Fruit fly (Drosophila melanogaster) whole organism, embryonic: ENCODE measurements around the gene Plzf.

ENCODE experiments used
- Aef1 ChIP-seq: fragments of 200-800 bp; sonication (Bioruptor generic); IDR thresholded peaks from 3 replicates; pipeline ENCODE4 v1.3.6; 2022; ENCODE audit warnings: missing biosample characterization, missing genetic modification characterization
- B-H1 ChIP-seq: fragments of 200-800 bp; sonication (Bioruptor generic); IDR thresholded peaks from 3 replicates; pipeline ENCODE4 v1.3.6; 2022; ENCODE audit warnings: missing biosample characterization, missing genetic modification characterization
- BEAF-32 ChIP-seq: fragments of 200-800 bp; sonication (Bioruptor generic); optimal IDR thresholded peaks from 3 replicates; lab custom pipeline; 2017; ENCODE audit warnings: missing biosample characterization, missing genetic modification characterization, mild to moderate bottlenecking, moderate library complexity, missing genetic modification reagents
- CG10431 ChIP-seq: fragments of 200-800 bp; sonication (Bioruptor generic); optimal IDR thresholded peaks from 3 replicates; lab custom pipeline; 2018; ENCODE audit warnings: missing biosample characterization, mild to moderate bottlenecking, missing genetic modification characterization
- CG11696 ChIP-seq: fragments of 200-800 bp; sonication (Bioruptor generic); IDR thresholded peaks from 2 replicates; pipeline ENCODE4 v1.3.6; 2022; ENCODE audit warnings: missing biosample characterization, missing genetic modification characterization
- CG12104 ChIP-seq: fragments of 200-800 bp; sonication (Bioruptor generic); optimal IDR thresholded peaks from 3 replicates; lab custom pipeline; 2016; ENCODE audit warnings: missing biosample characterization, missing genetic modification characterization
- CG13123 ChIP-seq: fragments of 200-800 bp; sonication (Bioruptor generic); optimal IDR thresholded peaks from 2 replicates; lab custom pipeline; 2016; ENCODE audit warnings: missing biosample characterization, missing genetic modification characterization
- CG16813 ChIP-seq: fragments of 200-800 bp; sonication (Bioruptor generic); IDR thresholded peaks from 3 replicates; pipeline ENCODE4 v1.3.6; 2022; ENCODE audit warnings: missing biosample characterization, missing genetic modification characterization; ENCODE audit not compliant: partially characterized antibody
- CG17802 ChIP-seq: fragments of 200-800 bp; sonication (Bioruptor generic); optimal IDR thresholded peaks from 2 replicates; lab custom pipeline; 2018; ENCODE audit warnings: missing biosample characterization, mild to moderate bottlenecking, missing genetic modification characterization, moderate library complexity
- CG1792 ChIP-seq: fragments of 200-800 bp; sonication (Bioruptor generic); optimal IDR thresholded peaks from 2 replicates; lab custom pipeline; 2016; ENCODE audit warnings: missing biosample characterization, missing genetic modification characterization
- CG2116 ChIP-seq: fragments of 200-800 bp; sonication (Bioruptor generic); optimal IDR thresholded peaks from 3 replicates; lab custom pipeline; 2018; ENCODE audit warnings: missing biosample characterization, mild to moderate bottlenecking, missing genetic modification characterization
- CG2875 ChIP-seq: fragments of 200-800 bp; sonication (Bioruptor generic); optimal IDR thresholded peaks from 2 replicates; lab custom pipeline; 2017; ENCODE audit warnings: missing biosample characterization, mild to moderate bottlenecking, missing genetic modification characterization, missing genetic modification reagents
- CG33557 ChIP-seq: fragments of 200-800 bp; sonication (Bioruptor generic); optimal IDR thresholded peaks from 2 replicates; lab custom pipeline; 2019; ENCODE audit warnings: missing biosample characterization, mild to moderate bottlenecking, missing genetic modification characterization, moderate library complexity
- CG4282 ChIP-seq: fragments of 200-800 bp; sonication (Bioruptor generic); optimal IDR thresholded peaks from 2 replicates; lab custom pipeline; 2016; ENCODE audit warnings: missing biosample characterization, missing genetic modification characterization
- CG4820 ChIP-seq: fragments of 200-800 bp; sonication (Bioruptor generic); optimal IDR thresholded peaks from 3 replicates; lab custom pipeline; 2016; ENCODE audit warnings: missing biosample characterization, missing genetic modification characterization
- CG8089 ChIP-seq: fragments of 200-800 bp; sonication (Bioruptor generic); optimal IDR thresholded peaks from 3 replicates; lab custom pipeline; 2016; ENCODE audit warnings: missing biosample characterization, missing genetic modification characterization
- CHES-1-like ChIP-seq: fragments of 200-800 bp; sonication (Bioruptor generic); optimal IDR thresholded peaks from 2 replicates; lab custom pipeline; 2016; ENCODE audit warnings: missing biosample characterization, missing genetic modification characterization
- Doc3 ChIP-seq: fragments of 200-800 bp; sonication (Bioruptor generic); IDR thresholded peaks from 3 replicates; pipeline ENCODE4 v1.3.6; 2022; ENCODE audit warnings: missing biosample characterization, missing genetic modification characterization; ENCODE audit not compliant: partially characterized antibody
- Dp ChIP-seq: fragments of 200-800 bp; sonication (Bioruptor generic); optimal IDR thresholded peaks from 2 replicates; lab custom pipeline; 2018; ENCODE audit warnings: missing biosample characterization, mild to moderate bottlenecking, missing genetic modification characterization, moderate library complexity
- Ets65A ChIP-seq: fragments of 200-800 bp; sonication (Bioruptor generic); peaks from one replicate; lab custom pipeline; 2016; ENCODE audit warnings: missing biosample characterization, missing genetic modification characterization
- Gug ChIP-seq: fragments of 200-800 bp; sonication (Bioruptor generic); IDR thresholded peaks from 4 replicates; pipeline ENCODE4 v1.3.6; 2022; ENCODE audit warnings: missing biosample characterization, missing genetic modification characterization
- HLH4C ChIP-seq: fragments of 200-800 bp; sonication (Bioruptor generic); IDR thresholded peaks from 3 replicates; pipeline ENCODE4 v1.3.6; 2022; ENCODE audit warnings: missing biosample characterization, missing genetic modification characterization; ENCODE audit not compliant: partially characterized antibody
- HLHmδ ChIP-seq: fragments of 200-800 bp; sonication (Bioruptor generic); optimal IDR thresholded peaks from 2 replicates; lab custom pipeline; 2018; ENCODE audit warnings: missing biosample characterization, mild to moderate bottlenecking, missing genetic modification characterization, moderate library complexity
- Hand ChIP-seq: fragments of 200-800 bp; sonication (Bioruptor generic); optimal IDR thresholded peaks from 2 replicates; lab custom pipeline; 2017; ENCODE audit warnings: mild to moderate bottlenecking, missing biosample characterization, missing genetic modification reagents, missing genetic modification characterization
- Hey ChIP-seq: fragments of 200-800 bp; sonication (Bioruptor generic); optimal IDR thresholded peaks from 3 replicates; lab custom pipeline; 2018; ENCODE audit warnings: missing biosample characterization, mild to moderate bottlenecking, missing genetic modification characterization
- HmgD ChIP-seq: fragments of 200-800 bp; sonication (Bioruptor generic); optimal IDR thresholded peaks from 3 replicates; lab custom pipeline; 2016; ENCODE audit warnings: missing biosample characterization, missing genetic modification characterization
- HmgZ ChIP-seq: fragments of 200-800 bp; sonication (Bioruptor generic); optimal IDR thresholded peaks from 2 replicates; lab custom pipeline; 2018; ENCODE audit warnings: missing biosample characterization, mild to moderate bottlenecking, missing genetic modification characterization
- MESR4 ChIP-seq: fragments of 200-800 bp; sonication (Bioruptor generic); optimal IDR thresholded peaks from 2 replicates; lab custom pipeline; 2018; ENCODE audit warnings: missing biosample characterization, mild to moderate bottlenecking, missing genetic modification characterization, moderate library complexity
- Mad ChIP-seq: fragments of 200-800 bp; sonication (Bioruptor generic); optimal IDR thresholded peaks from 2 replicates; lab custom pipeline; 2016; ENCODE audit warnings: missing biosample characterization, missing genetic modification characterization
- Neu2 ChIP-seq: fragments of 200-800 bp; sonication (Bioruptor generic); optimal IDR thresholded peaks from 3 replicates; lab custom pipeline; 2016; ENCODE audit warnings: missing biosample characterization, missing genetic modification characterization, borderline replicate concordance
- Pdp1 ChIP-seq, 2 experiments: fragments of 200-800 bp; sonication (Bioruptor generic); optimal IDR thresholded peaks; 3 replicates each; lab custom pipeline; 2016; ENCODE audit warnings: missing biosample characterization in 2 of 2, missing genetic modification characterization in 2 of 2, mild to moderate bottlenecking in 1 of 2, moderate library complexity in 1 of 2
- Ravus ChIP-seq: fragments of 200-800 bp; sonication (Bioruptor generic); IDR thresholded peaks from 2 replicates; pipeline ENCODE4 v1.3.6; 2022; ENCODE audit warnings: missing biosample characterization, missing genetic modification characterization
- Rfx ChIP-seq: fragments of 200-800 bp; sonication (Bioruptor generic); IDR thresholded peaks from 2 replicates; pipeline ENCODE4 v1.3.6; 2022; ENCODE audit warnings: missing biosample characterization, missing genetic modification characterization
- Scr ChIP-seq: fragments of 200-800 bp; sonication (Bioruptor generic); IDR thresholded peaks from 2 replicates; pipeline ENCODE4 v1.3.6; 2022; ENCODE audit warnings: missing biosample characterization, missing genetic modification characterization; ENCODE audit not compliant: partially characterized antibody
- Vsx1 ChIP-seq: fragments of 200-800 bp; sonication (Bioruptor generic); optimal IDR thresholded peaks from 2 replicates; lab custom pipeline; 2017; ENCODE audit warnings: missing biosample characterization, mild to moderate bottlenecking, missing genetic modification characterization, missing genetic modification reagents
- btn ChIP-seq: fragments of 200-800 bp; sonication (Bioruptor generic); optimal IDR thresholded peaks from 2 replicates; lab custom pipeline; 2016; ENCODE audit warnings: missing biosample characterization, missing genetic modification characterization
- ewg ChIP-seq: fragments of 200-800 bp; sonication (Bioruptor generic); optimal IDR thresholded peaks from 3 replicates; lab custom pipeline; 2017; ENCODE audit warnings: mild to moderate bottlenecking, missing biosample characterization, missing genetic modification reagents, missing genetic modification characterization
- exex ChIP-seq: fragments of 200-800 bp; sonication (Bioruptor generic); optimal IDR thresholded peaks from 4 replicates; lab custom pipeline; 2018; ENCODE audit warnings: missing biosample characterization, mild to moderate bottlenecking, missing genetic modification characterization, moderate library complexity
- gfzf ChIP-seq: fragments of 200-800 bp; sonication (Bioruptor generic); optimal IDR thresholded peaks from 2 replicates; lab custom pipeline; 2016; ENCODE audit warnings: missing biosample characterization, mild to moderate bottlenecking, missing genetic modification characterization, moderate library complexity
- jing ChIP-seq: fragments of 200-800 bp; sonication (Bioruptor generic); optimal IDR thresholded peaks from 2 replicates; lab custom pipeline; 2018; ENCODE audit warnings: missing biosample characterization, mild to moderate bottlenecking, missing genetic modification characterization
- ken ChIP-seq: fragments of 200-800 bp; sonication (Bioruptor generic); IDR thresholded peaks from 3 replicates; pipeline ENCODE4 v1.3.6; 2022; ENCODE audit warnings: missing biosample characterization, missing genetic modification characterization
- pho ChIP-seq: fragments of 200-800 bp; sonication (Bioruptor generic); optimal IDR thresholded peaks from 2 replicates; lab custom pipeline; 2016; ENCODE audit warnings: missing biosample characterization, missing genetic modification characterization
- prd ChIP-seq, 3 experiments: fragments of >200 bp in 2 of 3; fragments of 200-800 bp in 1 of 3; sonication (Bioruptor generic) in 1 of 3; optimal IDR thresholded peaks in 2 of 3; IDR thresholded peaks in 1 of 3; 2 replicates in 2 of 3; 3 replicates in 1 of 3; pipeline versions ENCODE4 v1.3.6 to Lab custom; 2017 to 2022; ENCODE audit warnings: missing biosample characterization in 1 of 3, missing genetic modification characterization in 1 of 3
- seq ChIP-seq: fragments of 200-800 bp; sonication (Bioruptor generic); IDR thresholded peaks from 2 replicates; pipeline ENCODE4 v1.3.6; 2022; ENCODE audit warnings: missing biosample characterization, missing genetic modification characterization
- sna ChIP-seq: fragments of 200-800 bp; sonication (Bioruptor generic); IDR thresholded peaks from 2 replicates; pipeline ENCODE4 v1.3.6; 2022; ENCODE audit warnings: missing biosample characterization, missing genetic modification characterization; ENCODE audit not compliant: partially characterized antibody
- tll ChIP-seq, 2 experiments: fragments of 200-800 bp in 1 of 2; fragments of >200 bp in 1 of 2; sonication (Bioruptor generic) in 1 of 2; optimal IDR thresholded peaks; 2 replicates each; lab custom pipeline; 2017 to 2019; ENCODE audit warnings: missing biosample characterization in 2 of 2, missing genetic modification characterization in 2 of 2, mild to moderate bottlenecking in 1 of 2, moderate library complexity in 1 of 2
- vfl ChIP-seq: fragments of 200-800 bp; sonication (Bioruptor generic); optimal IDR thresholded peaks from 2 replicates; lab custom pipeline; 2016; ENCODE audit warnings: missing biosample characterization, missing genetic modification characterization

The Plzf gene

dm6 chr2L:12044613-12045350 is 3.9 kb downstream of the Plzf start, which contains the start of gene CG6785 (continued):
- TF ChIP-seq Scr (GFP tag; lab: Robert Waterston, UW) (no peak), CG33557 (GFP tag; lab: Kevin White, UChicago) (peak; percentile 91), HmgD (GFP tag; lab: Kevin White, UChicago) (peak; percentile 18), CG8089 (peak; percentile 88), CG2116 (GFP tag; lab: Kevin White, UChicago) (peak; percentile 79), gfzf (GFP tag; lab: Kevin White, UChicago) (peak; percentile 1), CG16813 (GFP tag; lab: Robert Waterston, UW) (no peak), Neu2 (GFP tag; lab: Kevin White, UChicago) (no peak), CG11696 (GFP tag; lab: Robert Waterston, UW) (no peak), HLHmδ (GFP tag; lab: Kevin White, UChicago) (peak; percentile 71), Rfx (peak; percentile 42; the same call in 1 of the 2 replicates), exex (tag; lab: Kevin White, UChicago) (peak; percentile 70), CG10431 (peak; percentile 90), CG2875 (GFP tag; lab: Kevin White, UChicago) (peak; percentile 96), CG17802 (peak; percentile 24), seq (GFP tag; lab: Robert Waterston, UW) (peak; percentile 77; the same call in 1 of the 2 replicates), ken (no peak), sna (GFP tag; lab: Robert Waterston, UW) (no peak), btn (GFP tag; lab: Kevin White, UChicago) (peak; percentile 65), MESR4 (peak; percentile 48), Gug (GFP tag; lab: Robert Waterston, UW) (no peak), B-H1 (no peak; the same call in 2 of the 3 replicates), BEAF-32 (GFP tag; lab: Kevin White, UChicago) (peak; percentile 25), CHES-1-like (GFP tag; lab: Kevin White, UChicago) (peak; percentile 95), HmgZ (tag; lab: Kevin White, UChicago) (peak; percentile 81), CG13123 (GFP tag; lab: Kevin White, UChicago) (peak; percentile 84), Pdp1 (GFP tag; optimal IDR thresholded peaks at IDR 0.05; lab: Kevin White, UChicago) (peak; percentile 63 to 67), pho (peak; percentile 76), HLH4C (GFP tag; lab: Robert Waterston, UW) (no peak), CG12104 (GFP tag; lab: Kevin White, UChicago) (peak; percentile 77), CG4282 (peak; percentile 64), vfl (GFP tag; lab: Kevin White, UChicago) (peak; percentile 31), Ravus (GFP tag; lab: Robert Waterston, UW) (no peak), CG4820 (GFP tag; lab: Kevin White, UChicago) (peak; percentile 60), Doc3 (GFP tag; lab: Robert Waterston, UW) (no peak), Vsx1 (GFP tag; lab: Kevin White, UChicago) (peak; percentile 93), Hey (peak; percentile 86), jing (peak; percentile 27), Hand (peak; percentile 78), ewg (GFP tag; lab: Kevin White, UChicago) (peak; percentile 79), Aef1 (GFP tag; lab: Robert Waterston, UW) (no peak), Ets65A (no peak), Mad (GFP tag; lab: Kevin White, UChicago) (peak; percentile 70), prd (optimal IDR thresholded peaks at IDR 0.05; lab: Kevin White, UChicago) (no peak), prd (GFP tag; IDR thresholded peaks at IDR 0.05; lab: Robert Waterston, UW) (peak; percentile 55; the same call in 2 of the 3 replicates), Dp (GFP tag; lab: Kevin White, UChicago) (peak; percentile 18), CG1792 (GFP tag; lab: Kevin White, UChicago) (peak; percentile 75), tll (GFP tag; optimal IDR thresholded peaks at IDR 0.05; lab: Kevin White, UChicago) (no peak)
